Worm (Caenorhabditis elegans) whole organism, young adult: ENCODE data around the gene C52E2.5.

Source experiments
- T07F8.4 ChIP-seq: sonication (generic microtip); optimal IDR thresholded peaks from 2 replicates; lab custom pipeline; 2016; ENCODE audit warnings: mild to moderate bottlenecking, missing genetic modification characterization, moderate library complexity, missing compliant biosample characterization
- Y79H2A.3 ChIP-seq: fragments of 200-800 bp; sonication (Bioruptor generic); conservative IDR thresholded peaks from 2 replicates; pipeline ENCODE4 v1.3.6; 2022; ENCODE audit warnings: missing genetic modification reagents, missing genetic modification characterization, missing compliant biosample characterization
- attf-5 ChIP-seq: fragments of 200-800 bp; sonication (Bioruptor generic); optimal IDR thresholded peaks from 2 replicates; lab custom pipeline; 2018; ENCODE audit warnings: mild to moderate bottlenecking, missing genetic modification characterization, missing compliant biosample characterization
- dpl-1 ChIP-seq: fragments of 150-350 bp; optimal IDR thresholded peaks from 2 replicates; lab custom pipeline; 2014; ENCODE audit warnings: missing biosample characterization, missing genetic modification reagents, missing genetic modification characterization
- lag-1 ChIP-seq: fragments of 200-800 bp; sonication (Bioruptor generic); IDR thresholded peaks from 2 replicates; pipeline ENCODE4 v1.3.6; 2022; ENCODE audit warnings: missing genetic modification reagents, missing genetic modification characterization, missing compliant biosample characterization
- zim-3 ChIP-seq: sonication (generic microtip); optimal IDR thresholded peaks from 2 replicates; lab custom pipeline; 2017; ENCODE audit warnings: mild to moderate bottlenecking, missing genetic modification characterization, moderate library complexity, missing compliant biosample characterization

ce11 chrII:1820774-1821173 lies 22.0 kb downstream of the C52E2.5 start, which contains the start of gene fbxa-3:
- TF ChIP-seq lag-1 (GFP tag; lab: Robert Waterston, UW) (no peak), attf-5 (no peak), zim-3 (tag; lab: Kevin White, UChicago) (no peak), T07F8.4 (no peak), dpl-1 (GFP tag; lab: Kevin White, UChicago) (no peak), Y79H2A.3 (GFP tag; lab: Robert Waterston, UW) (no peak)
